Fruit fly (Drosophila melanogaster): ENCODE results near the gene RhoL.

Gene RhoL

DNA sequence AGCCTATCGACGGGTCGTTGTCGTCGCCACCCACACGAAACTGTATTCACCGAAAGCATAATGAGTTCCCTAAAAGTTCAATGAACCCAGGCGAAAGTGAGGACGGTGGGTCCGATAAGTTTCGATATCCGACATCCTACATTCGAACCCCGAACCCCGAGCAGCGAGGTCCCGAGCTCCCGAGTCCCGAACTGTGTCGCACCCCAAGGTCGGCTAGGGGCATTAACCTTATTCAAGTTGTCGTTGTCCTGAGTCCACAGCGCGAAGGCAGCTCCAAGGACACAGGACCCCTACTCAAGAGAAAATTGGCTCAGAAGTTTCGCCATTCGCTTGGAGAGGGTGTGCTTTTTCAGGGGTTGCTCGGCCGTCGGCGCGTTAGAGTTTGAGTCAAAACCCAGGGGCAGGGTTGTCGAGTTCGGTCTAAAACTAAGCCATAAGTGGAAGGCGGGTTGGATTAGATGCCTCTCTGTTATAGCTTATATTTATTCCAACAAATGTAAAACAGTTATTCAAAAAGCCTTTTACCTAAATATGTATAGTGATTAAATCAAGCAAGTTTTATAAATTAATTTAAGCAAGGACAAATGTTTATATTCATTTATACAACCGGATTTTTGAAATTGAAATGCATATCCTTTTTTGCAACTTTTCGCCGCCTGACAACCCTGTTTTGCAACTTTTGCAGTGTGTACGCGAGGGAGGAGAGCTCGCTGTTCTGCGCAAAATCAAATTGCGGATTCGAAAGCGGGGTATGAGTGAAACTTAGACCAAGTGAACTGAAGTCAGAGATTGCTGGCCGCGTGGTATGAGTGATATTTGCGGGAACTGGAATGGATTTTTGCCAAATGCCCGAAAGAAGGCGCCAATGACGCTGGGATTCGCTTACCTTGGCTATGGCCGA lies 42.7 kb downstream of the RhoL start (continued):
- TF ChIP-seq pnt (GFP tag; optimal IDR thresholded peaks at IDR 0.05), result peak; percentile 16
- peak; percentile 65 for TF ChIP-seq ems (GFP tag; optimal IDR thresholded peaks at IDR 0.05)
- no peak for TF ChIP-seq Ets65A (GFP tag)
- TF ChIP-seq tap (tag; optimal IDR thresholded peaks at IDR 0.05), result peak; percentile 71
- TF ChIP-seq CG18764 (GFP tag; optimal IDR thresholded peaks at IDR 0.05), result peak; percentile 1
- TF ChIP-seq CG12071 (GFP tag; optimal IDR thresholded peaks at IDR 0.05), result peak; percentile 51
- TF ChIP-seq CG18262 (tag; optimal IDR thresholded peaks at IDR 0.05), result peak; percentile 64
- no peak for TF ChIP-seq Awh (GFP tag; IDR thresholded peaks at IDR 0.05)
- no peak for TF ChIP-seq CG12942 (GFP tag; optimal IDR thresholded peaks at IDR 0.05)
- peak; percentile 92 for TF ChIP-seq CG7556 (GFP tag; optimal IDR thresholded peaks at IDR 0.05)
- TF ChIP-seq hkb (optimal IDR thresholded peaks at IDR 0.05), result no peak
- peak; percentile 77 for TF ChIP-seq hkb (GFP tag; IDR thresholded peaks at IDR 0.05)
- peak; percentile 81 for TF ChIP-seq B-H2 (GFP tag; optimal IDR thresholded peaks at IDR 0.05)
- peak; percentile 57; the same call in 1 of the 2 replicates for TF ChIP-seq HLH3B (GFP tag; IDR thresholded peaks at IDR 0.05)
- TF ChIP-seq Sox102F (GFP tag; optimal IDR thresholded peaks at IDR 0.05), result peak; percentile 55
- peak; percentile 46 for TF ChIP-seq schlank (tag; optimal IDR thresholded peaks at IDR 0.05)
- no peak for TF ChIP-seq CG8290 (GFP tag; optimal IDR thresholded peaks at IDR 0.05)
- TF ChIP-seq CG8290 (tag; optimal IDR thresholded peaks at IDR 0.05), result peak in 1 of 2 experiments; percentile 42
- TF ChIP-seq CG4404 (GFP tag; IDR thresholded peaks at IDR 0.05), result no peak
- no peak for TF ChIP-seq shn (GFP tag; optimal IDR thresholded peaks at IDR 0.05)
- TF ChIP-seq E2f1 (GFP tag; IDR thresholded peaks at IDR 0.05), result peak; percentile 32; the same call in 1 of the 2 replicates
- peak; percentile 58; the same call in 1 of the 2 replicates for TF ChIP-seq CG3847 (GFP tag; IDR thresholded peaks at IDR 0.05)
- TF ChIP-seq CG7963 (GFP tag; IDR thresholded peaks at IDR 0.05; ENCODE audit: partially characterized antibody), result no peak
- TF ChIP-seq Trl (optimal IDR thresholded peaks at IDR 0.05), result no peak
- TF ChIP-seq Trl (GFP tag; optimal IDR thresholded peaks at IDR 0.05), result peak; percentile 35
- TF ChIP-seq insv (GFP tag; optimal IDR thresholded peaks at IDR 0.05), result peak in 1 of 2 experiments; percentile 53
- TF ChIP-seq CG11456 (GFP tag; IDR thresholded peaks at IDR 0.05), result no peak
- peak; percentile 88 for TF ChIP-seq Med (GFP tag)
- peak; percentile 81 for TF ChIP-seq CG7839 (tag; optimal IDR thresholded peaks at IDR 0.05)
- no peak for TF ChIP-seq NC2α (GFP tag; optimal IDR thresholded peaks at IDR 0.05)
- TF ChIP-seq Hr51 (GFP tag; optimal IDR thresholded peaks at IDR 0.05), result peak; percentile 51 to 83
- peak; percentile 73 for TF ChIP-seq CG9727 (GFP tag; optimal IDR thresholded peaks at IDR 0.05)
- peak; percentile 7 for TF ChIP-seq tx (GFP tag; optimal IDR thresholded peaks at IDR 0.05)
- TF ChIP-seq kni (GFP tag; optimal IDR thresholded peaks at IDR 0.05), result peak; percentile 9
- peak; percentile 46; the same call in 1 of the 3 replicates for TF ChIP-seq Mrtf (GFP tag; IDR thresholded peaks at IDR 0.05)
- TF ChIP-seq inv (GFP tag; IDR thresholded peaks at IDR 0.05; ENCODE audit: partially characterized antibody), result no peak
- TF ChIP-seq Dfd (GFP tag; optimal IDR thresholded peaks at IDR 0.05), result no peak
- TF ChIP-seq sqz (GFP tag; optimal IDR thresholded peaks at IDR 0.05), result peak; percentile 34
- peak; percentile 30 for TF ChIP-seq CG4820 (GFP tag; optimal IDR thresholded peaks at IDR 0.05)
- no peak for TF ChIP-seq Abd-B (GFP tag; optimal IDR thresholded peaks at IDR 0.05)
- TF ChIP-seq CG16815 (GFP tag; optimal IDR thresholded peaks at IDR 0.05), result peak; percentile 17
- TF ChIP-seq z (GFP tag; IDR thresholded peaks at IDR 0.05), result peak; percentile 82; the same call in 2 of the 3 replicates
- TF ChIP-seq ERR (GFP tag; optimal IDR thresholded peaks at IDR 0.05), result no peak
- TF ChIP-seq salm (tag; optimal IDR thresholded peaks at IDR 0.05), result peak; percentile 38
- TF ChIP-seq disco-r (GFP tag; optimal IDR thresholded peaks at IDR 0.05), result peak; percentile 6
- peak; percentile 50; the same call in 1 of the 2 replicates for TF ChIP-seq sisA (GFP tag; IDR thresholded peaks at IDR 0.05)
- TF ChIP-seq gsb (GFP tag; IDR thresholded peaks at IDR 0.05), result peak; percentile 30; the same call in 1 of the 2 replicates
- no peak for TF ChIP-seq CG1832 (GFP tag; optimal IDR thresholded peaks at IDR 0.05)
- peak; percentile 74 for TF ChIP-seq lmd (GFP tag; IDR thresholded peaks at IDR 0.05)
- TF ChIP-seq CG17802 (tag; optimal IDR thresholded peaks at IDR 0.05), result no peak
